Worm (Caenorhabditis elegans) whole organism, L3 larva: ENCODE data around the gene daf-5.

ENCODE experiments used
- aly-2 ChIP-seq: fragments of 150-350 bp; optimal IDR thresholded peaks from 2 replicates; lab custom pipeline; 2014; ENCODE audit warnings: missing biosample characterization, missing genetic modification characterization
- ceh-16 ChIP-seq: sonication (generic microtip); optimal IDR thresholded peaks from 2 replicates; lab custom pipeline; 2017; ENCODE audit warnings: missing biosample characterization, missing genetic modification characterization
- daf-12 ChIP-seq: fragments of 150-350 bp; optimal IDR thresholded peaks from 2 replicates; lab custom pipeline; 2014; ENCODE audit warnings: missing biosample characterization, missing genetic modification reagents, missing genetic modification characterization
- egl-27 ChIP-seq: sonication (generic microtip); optimal IDR thresholded peaks from 4 replicates; lab custom pipeline; 2017; ENCODE audit warnings: missing biosample characterization, missing genetic modification reagents, missing genetic modification characterization
- egl-5 ChIP-seq: fragments of 150-350 bp; optimal IDR thresholded peaks from 2 replicates; lab custom pipeline; 2017; ENCODE audit warnings: missing biosample characterization, missing genetic modification reagents, missing genetic modification characterization, inconsistent platforms
- elt-2 ChIP-seq: sonication (generic microtip); optimal IDR thresholded peaks from 2 replicates; lab custom pipeline; 2016; ENCODE audit warnings: missing genetic modification reagents, mild to moderate bottlenecking, missing genetic modification characterization, missing compliant biosample characterization
- elt-3 ChIP-seq, 3 experiments: fragments of 150-350 bp in 1 of 3; sonication (generic microtip) in 2 of 3; optimal IDR thresholded peaks; 2 replicates in 2 of 3; 4 replicates in 1 of 3; lab custom pipeline; 2014 to 2017; ENCODE audit warnings: missing biosample characterization in 3 of 3, missing genetic modification characterization in 3 of 3
- fkh-10 ChIP-seq: sonication (generic microtip); optimal IDR thresholded peaks from 2 replicates; lab custom pipeline; 2017; ENCODE audit warnings: missing biosample characterization, missing genetic modification reagents, missing genetic modification characterization
- jun-1 ChIP-seq: fragments of 150-350 bp; optimal IDR thresholded peaks from 2 replicates; lab custom pipeline; 2014; ENCODE audit warnings: missing biosample characterization, missing genetic modification reagents, missing genetic modification characterization
- lin-15B ChIP-seq: fragments of 150-350 bp; optimal IDR thresholded peaks from 2 replicates; lab custom pipeline; 2014; ENCODE audit warnings: missing biosample characterization, missing genetic modification characterization
- lin-39 ChIP-seq: fragments of 150-350 bp; optimal IDR thresholded peaks from 2 replicates; lab custom pipeline; 2018; ENCODE audit warnings: missing biosample characterization, missing genetic modification reagents, missing genetic modification characterization
- lsy-12 ChIP-seq: sonication (generic microtip); optimal IDR thresholded peaks from 2 replicates; lab custom pipeline; 2016; ENCODE audit warnings: mild to moderate bottlenecking, missing genetic modification characterization, missing compliant biosample characterization
- mml-1 ChIP-seq: fragments of 150-350 bp; sonication (generic microtip); optimal IDR thresholded peaks from 3 replicates; lab custom pipeline; 2014; ENCODE audit warnings: missing biosample characterization, missing genetic modification characterization
- nfya-1 ChIP-seq: sonication (generic microtip); optimal IDR thresholded peaks from 2 replicates; lab custom pipeline; 2017; ENCODE audit warnings: missing genetic modification characterization, mild to moderate bottlenecking, missing compliant biosample characterization, antibody characterized with exemption, moderate library complexity; ENCODE audit not compliant: insufficient read depth
- nhr-11 ChIP-seq: fragments of 150-350 bp; optimal IDR thresholded peaks from 2 replicates; lab custom pipeline; 2014; ENCODE audit warnings: missing biosample characterization, missing genetic modification characterization
- nhr-23 ChIP-seq: fragments of 150-350 bp; optimal IDR thresholded peaks from 2 replicates; lab custom pipeline; 2014; ENCODE audit warnings: missing biosample characterization, missing genetic modification reagents, missing genetic modification characterization
- nhr-25 ChIP-seq: sonication (generic microtip); optimal IDR thresholded peaks from 2 replicates; lab custom pipeline; 2017; ENCODE audit warnings: missing biosample characterization, missing genetic modification characterization
- nhr-43 ChIP-seq: sonication (generic microtip); optimal IDR thresholded peaks from 2 replicates; lab custom pipeline; 2016; ENCODE audit warnings: mild to moderate bottlenecking, missing genetic modification characterization, missing compliant biosample characterization; ENCODE audit not compliant: poor library complexity, severe bottlenecking
- nhr-67 ChIP-seq: fragments of 150-350 bp; optimal IDR thresholded peaks from 2 replicates; lab custom pipeline; 2014; ENCODE audit warnings: missing biosample characterization, missing genetic modification characterization
- nhr-76 ChIP-seq: fragments of 150-350 bp; sonication (generic microtip); optimal IDR thresholded peaks from 5 replicates; lab custom pipeline; 2014; ENCODE audit warnings: missing biosample characterization, missing genetic modification characterization
- pqm-1 ChIP-seq: fragments of 150-350 bp; optimal IDR thresholded peaks from 2 replicates; lab custom pipeline; 2017; ENCODE audit warnings: missing biosample characterization, missing genetic modification characterization, inconsistent platforms
- sea-2 ChIP-seq: fragments of 150-350 bp; sonication (generic microtip); optimal IDR thresholded peaks from 4 replicates; lab custom pipeline; 2014; ENCODE audit warnings: missing biosample characterization, missing genetic modification reagents, missing genetic modification characterization
- skn-1 ChIP-seq: fragments of 150-350 bp; optimal IDR thresholded peaks from 2 replicates; lab custom pipeline; 2014; ENCODE audit warnings: missing biosample characterization, missing genetic modification characterization
- snpc-4 ChIP-seq: fragments of 150-350 bp; optimal IDR thresholded peaks from 2 replicates; lab custom pipeline; 2014; ENCODE audit warnings: missing biosample characterization, missing genetic modification characterization
- tbx-2 ChIP-seq: sonication (generic microtip); optimal IDR thresholded peaks from 2 replicates; lab custom pipeline; 2016; ENCODE audit warnings: mild to moderate bottlenecking, missing genetic modification characterization, missing compliant biosample characterization
- unc-62 ChIP-seq: fragments of 150-350 bp; sonication (generic microtip); optimal IDR thresholded peaks from 4 replicates; lab custom pipeline; 2014; ENCODE audit warnings: missing biosample characterization, missing genetic modification reagents, missing genetic modification characterization
- zag-1 ChIP-seq: fragments of 150-350 bp; optimal IDR thresholded peaks from 2 replicates; lab custom pipeline; 2014; ENCODE audit warnings: missing biosample characterization, missing genetic modification characterization
- ztf-11 ChIP-seq: fragments of 150-350 bp; optimal IDR thresholded peaks from 2 replicates; lab custom pipeline; 2014; ENCODE audit warnings: missing biosample characterization, missing genetic modification characterization
- ztf-4 ChIP-seq: fragments of 150-350 bp; optimal IDR thresholded peaks from 2 replicates; lab custom pipeline; 2014; ENCODE audit warnings: missing biosample characterization, missing genetic modification characterization

daf-5 gene

ce11 chrII:14052204-14052603 is at the start of gene daf-5:
Gene daf-5 (minus strand): TSS chrII:14052304.
- TF ChIP-seq nhr-11 (tag; lab: Kevin White, UChicago), result no peak
- TF ChIP-seq jun-1, result no peak
- no peak for TF ChIP-seq nhr-23 (tag; lab: Kevin White, UChicago)
- no peak for TF ChIP-seq snpc-4
- no peak for TF ChIP-seq lin-39 (tag; lab: Kevin White, UChicago)
- TF ChIP-seq lsy-12, result no peak
- no peak for TF ChIP-seq lin-15B (tag; lab: Kevin White, UChicago)
- TF ChIP-seq nhr-43 (tag; lab: Kevin White, UChicago), result no peak

ce11 chrII:14100963-14101362 is 48.9 kb upstream of the daf-5 start, which contains the start of gene bkip-1:
Gene bkip-1 (plus strand): TSS chrII:14101263.
- TF ChIP-seq fkh-10 (GFP tag; lab: Kevin White, UChicago), result no peak
- TF ChIP-seq nhr-11 (tag; lab: Kevin White, UChicago), result no peak
- no peak for TF ChIP-seq nhr-43 (tag; lab: Kevin White, UChicago)
- no peak for TF ChIP-seq lsy-12
- no peak for TF ChIP-seq egl-27 (tag; lab: Kevin White, UChicago)
- TF ChIP-seq ztf-11 (tag; lab: Kevin White, UChicago), result no peak

- no peak for TF ChIP-seq nhr-43 (tag; lab: Kevin White, UChicago)
- TF ChIP-seq fkh-10 (GFP tag; lab: Kevin White, UChicago), result peak; percentile 4
Measured at ce11 chrII:14098348-14098747, 46.2 kb upstream of the daf-5 start.

- TF ChIP-seq nhr-67 (tag; lab: Kevin White, UChicago), result no peak
- TF ChIP-seq tbx-2, result no peak
- TF ChIP-seq daf-12 (tag; lab: Kevin White, UChicago), result no peak
- TF ChIP-seq mml-1 (tag; lab: Kevin White, UChicago), result no peak
- no peak for TF ChIP-seq zag-1 (tag; lab: Kevin White, UChicago)
- no peak for TF ChIP-seq snpc-4
- TF ChIP-seq jun-1, result no peak
- no peak for TF ChIP-seq skn-1 (tag; lab: Kevin White, UChicago)
- TF ChIP-seq nfya-1 (tag; lab: Kevin White, UChicago), result no peak
- TF ChIP-seq nhr-25 (tag; lab: Kevin White, UChicago), result no peak
- no peak for TF ChIP-seq elt-3 (tag; optimal IDR thresholded peaks at IDR 0.05; lab: Kevin White, UChicago)
- TF ChIP-seq unc-62, result no peak
Measured at ce11 chrII:14097518-14097917, 45.4 kb upstream of the daf-5 start, which contains the start of gene Y39G8C.2. Gene Y39G8C.2 (minus strand): TSS chrII:14097618.

ce11 chrII:14096814-14097213 is 44.7 kb upstream of the daf-5 start:
- TF ChIP-seq sea-2 (GFP tag; lab: Kevin White, UChicago) (no peak), nhr-23 (tag; lab: Kevin White, UChicago) (no peak), skn-1 (tag; lab: Kevin White, UChicago) (no peak), egl-5 (tag; lab: Kevin White, UChicago) (no peak), lsy-12 (no peak), ztf-4 (tag; lab: Kevin White, UChicago) (no peak), nhr-11 (tag; lab: Kevin White, UChicago) (no peak), fkh-10 (GFP tag; lab: Kevin White, UChicago) (no peak), nhr-76 (tag; lab: Kevin White, UChicago) (no peak), pqm-1 (no peak), aly-2 (tag; lab: Kevin White, UChicago) (no peak), ceh-16 (no peak)

ce11 chrII:14095875-14096274 is 43.8 kb upstream of the daf-5 start:
- TF ChIP-seq egl-5 (tag; lab: Kevin White, UChicago), result no peak
- no peak for TF ChIP-seq lin-15B (tag; lab: Kevin White, UChicago)
- TF ChIP-seq elt-2 (tag; lab: Kevin White, UChicago), result no peak
- TF ChIP-seq egl-27 (tag; lab: Kevin White, UChicago), result no peak
- TF ChIP-seq jun-1, result no peak
- no peak for TF ChIP-seq fkh-10 (GFP tag; lab: Kevin White, UChicago)
- no peak for TF ChIP-seq ceh-16
- TF ChIP-seq sea-2 (GFP tag; lab: Kevin White, UChicago), result no peak
